Fruit fly (Drosophila melanogaster): ENCODE measurements around the gene Alg14.
A peak's percentile ranks its signal among the peaks of the same experiment; 100 is the strongest.

Alg14 gene

DNA sequence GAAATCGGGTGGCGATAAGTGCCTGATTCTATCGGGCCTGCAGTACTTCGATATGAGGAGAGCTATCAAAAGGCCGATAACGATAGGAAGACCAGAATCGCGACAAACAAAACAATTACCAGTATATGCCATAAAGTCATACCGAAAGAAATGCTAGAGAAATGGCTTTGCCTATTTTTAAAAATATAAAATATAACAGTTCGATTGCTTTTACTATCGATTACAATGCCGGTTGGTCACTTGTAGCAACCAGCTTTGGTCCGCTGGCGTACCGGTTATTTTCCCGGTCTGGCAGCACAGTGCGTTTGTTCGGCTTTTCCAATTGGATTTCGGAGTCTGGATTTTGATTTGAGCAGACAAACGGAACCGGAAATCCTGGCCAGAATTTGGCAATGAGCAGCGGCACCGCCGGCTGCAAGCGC is 9.5 kb upstream of the Alg14 start, which contains the start of the genes shtd, CG6294 and CG6299 (continued):
- TF ChIP-seq CG34422 (GFP tag; IDR thresholded peaks at IDR 0.05) (0 out of 3 replicates have a peak, but pooled peaks have one; percentile 16), kni (GFP tag; optimal IDR thresholded peaks at IDR 0.05) (no peak), CG5180 (GFP tag; optimal IDR thresholded peaks at IDR 0.05) (no peak), CkIIα-i1 (GFP tag; IDR thresholded peaks at IDR 0.05) (no peak), sqz (GFP tag; optimal IDR thresholded peaks at IDR 0.05) (no peak), Dbx (GFP tag; IDR thresholded peaks at IDR 0.05) (0 out of 3 replicates have a peak, but pooled peaks have one; percentile 13), CG7556 (GFP tag; optimal IDR thresholded peaks at IDR 0.05) (no peak), CHES-1-like (GFP tag; optimal IDR thresholded peaks at IDR 0.05) (no peak), CG16863 (GFP tag; optimal IDR thresholded peaks at IDR 0.05) (no peak), CG17568 (GFP tag; optimal IDR thresholded peaks at IDR 0.05) (no peak), CG9437 (GFP tag; optimal IDR thresholded peaks at IDR 0.05) (no peak), CG18262 (tag; optimal IDR thresholded peaks at IDR 0.05) (no peak), HLH54F (GFP tag; optimal IDR thresholded peaks at IDR 0.05) (peak; percentile 6), CG1602 (GFP tag; optimal IDR thresholded peaks at IDR 0.05) (no peak), CG9609 (GFP tag; optimal IDR thresholded peaks at IDR 0.05) (no peak), CG15696 (tag; optimal IDR thresholded peaks at IDR 0.05) (peak; percentile 14), nerfin-2 (GFP tag; IDR thresholded peaks at IDR 0.05; ENCODE audit: partially characterized antibody) (peak; percentile 100), CG9876 (GFP tag; optimal IDR thresholded peaks at IDR 0.05) (no peak), CG8924 (tag; optimal IDR thresholded peaks at IDR 0.05) (peak; percentile 18), kah (GFP tag; optimal IDR thresholded peaks at IDR 0.05) (no peak), ab (GFP tag; optimal IDR thresholded peaks at IDR 0.05) (no peak), Lim3 (GFP tag; IDR thresholded peaks at IDR 0.05) (no peak), YL-1 (GFP tag; optimal IDR thresholded peaks at IDR 0.05) (peak; percentile 67), CG17385 (GFP tag; optimal IDR thresholded peaks at IDR 0.05) (no peak), bcd (GFP tag; optimal IDR thresholded peaks at IDR 0.05) (no peak), fu2 (GFP tag; optimal IDR thresholded peaks at IDR 0.05) (no peak), corto (GFP tag; optimal IDR thresholded peaks at IDR 0.05) (no peak), CG9215 (GFP tag; IDR thresholded peaks at IDR 0.05) (no peak), CG4730 (GFP tag; IDR thresholded peaks at IDR 0.05) (no peak), CG7372 (GFP tag; IDR thresholded peaks at IDR 0.05) (no peak), E2f2 (GFP tag; IDR thresholded peaks at IDR 0.05) (peak; percentile 83), dimm (GFP tag; IDR thresholded peaks at IDR 0.05) (no peak), CG12155 (GFP tag; optimal IDR thresholded peaks at IDR 0.05) (no peak), Sry-β (GFP tag; optimal IDR thresholded peaks at IDR 0.05) (no peak), hkb (optimal IDR thresholded peaks at IDR 0.05) (no peak), hkb (GFP tag; IDR thresholded peaks at IDR 0.05) (no peak), unc-4 (GFP tag; IDR thresholded peaks at IDR 0.05; ENCODE audit: partially characterized antibody) (peak; percentile 86), Side (GFP tag; optimal IDR thresholded peaks at IDR 0.05) (no peak), CG17829 (tag; optimal IDR thresholded peaks at IDR 0.05) (peak; percentile 48), CG15011 (GFP tag; optimal IDR thresholded peaks at IDR 0.05) (no peak), CG2116 (GFP tag; optimal IDR thresholded peaks at IDR 0.05) (peak; percentile 82), Meics (GFP tag; optimal IDR thresholded peaks at IDR 0.05) (no peak), CG6765 (GFP tag; optimal IDR thresholded peaks at IDR 0.05) (no peak), trh (GFP tag; optimal IDR thresholded peaks at IDR 0.05) (no peak), Taf1 (GFP tag; IDR thresholded peaks at IDR 0.05) (no peak), toy (GFP tag; IDR thresholded peaks at IDR 0.05) (no peak), ash1 (GFP tag; optimal IDR thresholded peaks at IDR 0.05) (no peak), Aef1 (GFP tag; IDR thresholded peaks at IDR 0.05) (no peak), BtbVII (GFP tag; optimal IDR thresholded peaks at IDR 0.05) (no peak), Mrtf (GFP tag; IDR thresholded peaks at IDR 0.05) (no peak), CG31441 (GFP tag; IDR thresholded peaks at IDR 0.05) (no peak), nom (GFP tag; optimal IDR thresholded peaks at IDR 0.05) (no peak)
